Worm (Caenorhabditis elegans) whole organism, midembryonic: ENCODE measurements around the gene tra-3.

Experiments used
- tab-1 ChIP-seq: fragments of 200-800 bp; sonication (Bioruptor generic); IDR thresholded peaks from 2 replicates; pipeline ENCODE4 v1.3.6; 2022; ENCODE audit warnings: missing genetic modification characterization, missing compliant biosample characterization
- ztf-23 ChIP-seq: fragments of 200-800 bp; sonication (Bioruptor generic); IDR thresholded peaks from 2 replicates; pipeline ENCODE4 v1.3.6; 2022; ENCODE audit warnings: missing genetic modification reagents, missing genetic modification characterization, missing compliant biosample characterization
- ztf-29 ChIP-seq: fragments of 200-800 bp; sonication (Bioruptor generic); IDR thresholded peaks from 2 replicates; pipeline ENCODE4 v1.3.6; 2022; ENCODE audit warnings: missing genetic modification reagents, missing genetic modification characterization, missing compliant biosample characterization

- TF ChIP-seq tab-1 (GFP tag; lab: Robert Waterston, UW) (no peak), ztf-23 (GFP tag; lab: Robert Waterston, UW) (no peak), ztf-29 (GFP tag; lab: Robert Waterston, UW) (no peak)
Observed at ce11 chrIV:14444077-14444476, at the start of gene tra-3.
